Fruit fly (Drosophila melanogaster): ENCODE data around the gene CG3982.

CG3982 gene

DNA sequence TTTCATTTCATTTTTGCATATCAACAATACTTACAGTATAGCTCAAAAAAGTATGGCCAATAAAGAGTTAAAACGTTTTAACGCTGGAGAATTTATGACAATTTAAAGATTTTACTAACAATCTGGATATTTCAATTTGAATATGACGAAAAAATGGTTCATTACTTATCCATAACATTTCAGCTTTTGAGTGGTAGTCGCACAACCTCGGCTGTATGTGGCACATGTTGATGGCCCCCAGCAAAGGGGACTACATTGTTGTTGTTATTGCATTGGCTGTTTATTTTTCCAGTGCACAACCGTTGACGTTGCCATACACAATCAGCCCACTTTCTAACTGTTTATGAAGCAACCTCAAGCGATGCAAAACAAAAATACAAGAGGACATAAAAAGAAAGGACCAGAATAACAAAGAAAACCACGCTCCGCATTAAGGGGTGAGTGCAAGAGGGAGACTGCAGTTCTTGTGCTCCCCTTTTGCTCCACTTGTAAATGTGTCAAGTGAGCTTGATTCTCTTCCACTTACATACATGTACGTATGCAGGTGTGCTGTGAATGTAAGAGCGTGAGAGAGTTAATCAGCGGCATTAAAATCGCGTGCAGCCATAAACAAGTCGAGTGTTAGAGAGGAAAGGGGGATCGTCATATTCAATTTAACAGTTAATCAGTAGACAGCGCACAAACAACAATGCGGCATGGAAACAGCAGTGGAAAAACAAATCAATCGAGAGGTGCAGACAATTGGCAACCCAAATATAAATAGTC is 3.0 kb upstream of the CG3982 start (continued):
- TF ChIP-seq Oli (tag; optimal IDR thresholded peaks at IDR 0.05) (peak; percentile 62), sr (GFP tag; IDR thresholded peaks at IDR 0.05) (no peak), CG11456 (GFP tag; IDR thresholded peaks at IDR 0.05) (0 out of 3 replicates have a peak, but pooled peaks have one; percentile 24), CG13424 (tag; optimal IDR thresholded peaks at IDR 0.05) (peak; percentile 54), gcm (GFP tag; optimal IDR thresholded peaks at IDR 0.05) (no peak), CG2116 (GFP tag; optimal IDR thresholded peaks at IDR 0.05) (no peak), ewg (GFP tag; optimal IDR thresholded peaks at IDR 0.05) (no peak), CG3838 (GFP tag; optimal IDR thresholded peaks at IDR 0.05) (no peak), CG17829 (tag; optimal IDR thresholded peaks at IDR 0.05) (peak; percentile 2), CG15479 (GFP tag; optimal IDR thresholded peaks at IDR 0.05) (no peak), CG8924 (tag; optimal IDR thresholded peaks at IDR 0.05) (peak; percentile 40), Hr78 (GFP tag; optimal IDR thresholded peaks at IDR 0.05) (peak in 1 of 2 experiments; percentile 32), unpg (GFP tag; optimal IDR thresholded peaks at IDR 0.05) (peak; percentile 62), CG6175 (GFP tag; IDR thresholded peaks at IDR 0.05) (no peak), CG4730 (GFP tag; IDR thresholded peaks at IDR 0.05) (no peak), CG18619 (GFP tag; optimal IDR thresholded peaks at IDR 0.05) (peak; percentile 23), CG11695 (GFP tag; IDR thresholded peaks at IDR 0.05) (peak; percentile 74; the same call in 2 of the 3 replicates), gsb (GFP tag; IDR thresholded peaks at IDR 0.05) (no peak), CG10147 (GFP tag; optimal IDR thresholded peaks at IDR 0.05) (peak; percentile 49), B-H2 (GFP tag; optimal IDR thresholded peaks at IDR 0.05) (no peak), nerfin-1 (tag; optimal IDR thresholded peaks at IDR 0.05) (peak; percentile 5), Adf1 (GFP tag; IDR thresholded peaks at IDR 0.05) (no peak), CG15011 (GFP tag; optimal IDR thresholded peaks at IDR 0.05) (no peak), klu (GFP tag; IDR thresholded peaks at IDR 0.05) (no peak), H15 (GFP tag; IDR thresholded peaks at IDR 0.05) (peak; percentile 37; the same call in 1 of the 3 replicates), zfh1 (GFP tag; IDR thresholded peaks at IDR 0.05) (0 out of 3 replicates have a peak, but pooled peaks have one; percentile 16), CG34376 (GFP tag; optimal IDR thresholded peaks at IDR 0.05) (no peak), CG13287 (GFP tag; IDR thresholded peaks at IDR 0.05; ENCODE audit: partially characterized antibody) (no peak), CG13624 (GFP tag; optimal IDR thresholded peaks at IDR 0.05) (no peak), Xbp1 (GFP tag; optimal IDR thresholded peaks at IDR 0.05) (peak; percentile 54), CG1603 (tag; optimal IDR thresholded peaks at IDR 0.05) (peak; percentile 70), odd (GFP tag; optimal IDR thresholded peaks at IDR 0.05) (peak; percentile 44), zen (tag; optimal IDR thresholded peaks at IDR 0.05) (no peak), Mrtf (GFP tag; IDR thresholded peaks at IDR 0.05) (peak; percentile 57; the same call in 1 of the 3 replicates), lola (GFP tag; optimal IDR thresholded peaks at IDR 0.05) (peak in 1 of 3 experiments; percentile 7), CG10979 (tag; optimal IDR thresholded peaks at IDR 0.05) (peak; percentile 5), tna (GFP tag; IDR thresholded peaks at IDR 0.05; ENCODE audit: partially characterized antibody) (no peak), CG2678 (tag; optimal IDR thresholded peaks at IDR 0.05) (peak; percentile 66), CG3065 (GFP tag; optimal IDR thresholded peaks at IDR 0.05) (no peak), CG4820 (GFP tag; optimal IDR thresholded peaks at IDR 0.05) (no peak), pum (GFP tag; optimal IDR thresholded peaks at IDR 0.05) (peak; percentile 12), CG12104 (GFP tag; optimal IDR thresholded peaks at IDR 0.05) (no peak), luna (GFP tag; optimal IDR thresholded peaks at IDR 0.05) (no peak), grau (tag; optimal IDR thresholded peaks at IDR 0.05) (peak; percentile 50), sc (optimal IDR thresholded peaks at IDR 0.05) (no peak), sc (GFP tag; optimal IDR thresholded peaks at IDR 0.05) (peak; percentile 10), Nf-YB (GFP tag; optimal IDR thresholded peaks at IDR 0.05) (no peak), Bteb2 (GFP tag; optimal IDR thresholded peaks at IDR 0.05) (peak; percentile 16)

Measured in whole organism, embryonic.